Worm (Caenorhabditis elegans): ENCODE measurements around the gene T24E12.13.

ce11 chrII:3835915-3836314 lies 48.7 kb downstream of the T24E12.13 start, which contains the start of gene oac-4:
- no peak for TF ChIP-seq W03F9.2 (tag; optimal IDR thresholded peaks at IDR 0.05)
- TF ChIP-seq him-1 (tag; optimal IDR thresholded peaks at IDR 0.05): no peak
- no peak for TF ChIP-seq dao-5 (tag; optimal IDR thresholded peaks at IDR 0.05)
